Fruit fly (Drosophila melanogaster) whole organism, embryonic: Measurements from ENCODE around the gene eys.

Source experiments
- Abd-B ChIP-seq: fragments of 200-800 bp; sonication (Bioruptor generic); optimal IDR thresholded peaks from 2 replicates; lab custom pipeline; 2018; ENCODE audit warnings: missing biosample characterization, mild to moderate bottlenecking, missing genetic modification characterization, moderate library complexity
- BEAF-32 ChIP-seq: fragments of 200-800 bp; sonication (Bioruptor generic); optimal IDR thresholded peaks from 3 replicates; lab custom pipeline; 2017; ENCODE audit warnings: missing biosample characterization, missing genetic modification characterization, mild to moderate bottlenecking, moderate library complexity, missing genetic modification reagents
- CG10147 ChIP-seq: fragments of 200-800 bp; sonication (Bioruptor generic); optimal IDR thresholded peaks from 2 replicates; lab custom pipeline; 2019; ENCODE audit warnings: missing biosample characterization, mild to moderate bottlenecking, missing genetic modification characterization, moderate library complexity
- CG10274 ChIP-seq: fragments of 200-800 bp; sonication (Bioruptor generic); optimal IDR thresholded peaks from 3 replicates; lab custom pipeline; 2017; ENCODE audit warnings: missing biosample characterization, mild to moderate bottlenecking, missing genetic modification characterization
- CG11456 ChIP-seq: fragments of 200-800 bp; sonication (Bioruptor generic); IDR thresholded peaks from 3 replicates; pipeline ENCODE4 v1.3.6; 2022; ENCODE audit warnings: missing biosample characterization, missing genetic modification characterization
- CG13287 ChIP-seq: fragments of 200-800 bp; sonication (Bioruptor generic); IDR thresholded peaks from 2 replicates; pipeline ENCODE4 v1.3.6; 2022; ENCODE audit warnings: missing biosample characterization, missing genetic modification characterization; ENCODE audit not compliant: partially characterized antibody
- CG14050 ChIP-seq: fragments of 200-800 bp; sonication (Bioruptor generic); IDR thresholded peaks from 3 replicates; pipeline ENCODE4 v1.3.6; 2022; ENCODE audit warnings: missing biosample characterization, missing genetic modification characterization
- CG15073 ChIP-seq: fragments of 200-800 bp; sonication (Bioruptor generic); optimal IDR thresholded peaks from 2 replicates; lab custom pipeline; 2016; ENCODE audit warnings: missing biosample characterization, missing genetic modification characterization
- CG16779 ChIP-seq: fragments of 200-800 bp; sonication (Bioruptor generic); IDR thresholded peaks from 2 replicates; pipeline ENCODE4 v1.3.6; 2022; ENCODE audit warnings: missing biosample characterization, missing genetic modification characterization
- CG16813 ChIP-seq: fragments of 200-800 bp; sonication (Bioruptor generic); IDR thresholded peaks from 3 replicates; pipeline ENCODE4 v1.3.6; 2022; ENCODE audit warnings: missing biosample characterization, missing genetic modification characterization; ENCODE audit not compliant: partially characterized antibody
- CG18011 ChIP-seq: fragments of 200-800 bp; sonication (Bioruptor generic); optimal IDR thresholded peaks from 2 replicates; lab custom pipeline; 2017; ENCODE audit warnings: missing biosample characterization, missing genetic modification characterization, mild to moderate bottlenecking, moderate library complexity, missing genotype
- CG30431 ChIP-seq: fragments of 200-800 bp; sonication (Bioruptor generic); optimal IDR thresholded peaks from 2 replicates; lab custom pipeline; 2017; ENCODE audit warnings: missing biosample characterization, missing genetic modification characterization
- CG34422 ChIP-seq: fragments of 200-800 bp; sonication (Bioruptor generic); IDR thresholded peaks from 3 replicates; pipeline ENCODE4 v1.3.6; 2022; ENCODE audit warnings: missing biosample characterization, missing genetic modification characterization
- CG5953 ChIP-seq: fragments of 200-800 bp; sonication (Bioruptor generic); IDR thresholded peaks from 2 replicates; pipeline ENCODE4 v1.3.6; 2022; ENCODE audit warnings: missing biosample characterization, missing genetic modification characterization
- CG6765 ChIP-seq: fragments of 200-800 bp; sonication (Bioruptor generic); optimal IDR thresholded peaks from 3 replicates; lab custom pipeline; 2017; ENCODE audit warnings: missing biosample characterization, mild to moderate bottlenecking, missing genetic modification characterization
- CG7745 ChIP-seq: fragments of 200-800 bp; sonication (Bioruptor generic); optimal IDR thresholded peaks from 2 replicates; lab custom pipeline; 2018; ENCODE audit warnings: missing biosample characterization, mild to moderate bottlenecking, missing genetic modification characterization, moderate library complexity
- CG8290 ChIP-seq, 3 experiments: fragments of 200-800 bp; sonication (Bioruptor generic); optimal IDR thresholded peaks; 2 replicates each; lab custom pipeline; 2016 to 2019; ENCODE audit warnings: missing biosample characterization in 3 of 3, missing genetic modification characterization in 3 of 3, mild to moderate bottlenecking in 2 of 3, moderate library complexity in 1 of 3
- CG9932 ChIP-seq: fragments of 200-800 bp; sonication (Bioruptor generic); IDR thresholded peaks from 2 replicates; pipeline ENCODE4 v1.3.6; 2022; ENCODE audit warnings: missing biosample characterization, missing genetic modification characterization
- CoRest ChIP-seq: fragments of 200-800 bp; sonication (Bioruptor generic); optimal IDR thresholded peaks from 3 replicates; lab custom pipeline; 2018; ENCODE audit warnings: missing biosample characterization, mild to moderate bottlenecking, missing genetic modification characterization, moderate library complexity
- D ChIP-seq, 2 experiments: fragments of 200-800 bp in 1 of 2; fragments of >200 bp in 1 of 2; sonication (Bioruptor generic) in 1 of 2; optimal IDR thresholded peaks; 2 replicates in 1 of 2; 3 replicates in 1 of 2; lab custom pipeline; 2017; ENCODE audit warnings: mild to moderate bottlenecking in 1 of 2, missing biosample characterization in 1 of 2, missing genetic modification characterization in 1 of 2, missing genetic modification reagents in 1 of 2
- Dll ChIP-seq: fragments of 200-800 bp; sonication (Bioruptor generic); IDR thresholded peaks from 4 replicates; pipeline ENCODE4 v1.3.6; 2022; ENCODE audit warnings: missing biosample characterization, missing genetic modification characterization; ENCODE audit not compliant: partially characterized antibody
- Fer1 ChIP-seq: fragments of 200-800 bp; sonication (Bioruptor generic); optimal IDR thresholded peaks from 2 replicates; lab custom pipeline; 2017; ENCODE audit warnings: missing biosample characterization, mild to moderate bottlenecking, missing genetic modification characterization
- HLH3B ChIP-seq: fragments of 200-800 bp; sonication (Bioruptor generic); IDR thresholded peaks from 2 replicates; pipeline ENCODE4 v1.3.6; 2022; ENCODE audit warnings: missing biosample characterization, missing genetic modification characterization
- Meics ChIP-seq: fragments of 200-800 bp; sonication (Bioruptor generic); optimal IDR thresholded peaks from 2 replicates; lab custom pipeline; 2017; ENCODE audit warnings: missing biosample characterization, mild to moderate bottlenecking, missing genetic modification characterization
- Mrtf ChIP-seq: fragments of 200-800 bp; sonication (Bioruptor generic); IDR thresholded peaks from 3 replicates; pipeline ENCODE4 v1.3.6; 2022; ENCODE audit warnings: missing biosample characterization, missing genetic modification characterization
- Ptx1 ChIP-seq: fragments of 200-800 bp; sonication (Bioruptor generic); IDR thresholded peaks from 2 replicates; pipeline ENCODE4 v1.3.6; 2022; ENCODE audit warnings: missing biosample characterization, missing genetic modification characterization
- Rx ChIP-seq: fragments of 200-800 bp; sonication (Bioruptor generic); IDR thresholded peaks from 2 replicates; pipeline ENCODE4 v1.3.6; 2022; ENCODE audit warnings: missing biosample characterization, missing genetic modification characterization
- Spps ChIP-seq: fragments of 200-800 bp; sonication (Bioruptor generic); optimal IDR thresholded peaks from 2 replicates; lab custom pipeline; 2018; ENCODE audit warnings: missing biosample characterization, mild to moderate bottlenecking, missing genetic modification characterization
- al ChIP-seq: fragments of 200-800 bp; sonication (Bioruptor generic); IDR thresholded peaks from 2 replicates; pipeline ENCODE4 v1.3.6; 2022; ENCODE audit warnings: missing biosample characterization, missing genetic modification characterization
- ap ChIP-seq: fragments of 200-800 bp; sonication (Bioruptor generic); IDR thresholded peaks from 2 replicates; pipeline ENCODE4 v1.3.6; 2022; ENCODE audit warnings: missing biosample characterization, missing genetic modification characterization
- ato ChIP-seq: fragments of 200-800 bp; sonication (Bioruptor generic); IDR thresholded peaks from 2 replicates; pipeline ENCODE4 v1.3.6; 2022; ENCODE audit warnings: missing biosample characterization, missing genetic modification characterization; ENCODE audit not compliant: partially characterized antibody
- bab2 ChIP-seq: fragments of 200-800 bp; sonication (Bioruptor generic); optimal IDR thresholded peaks from 2 replicates; lab custom pipeline; 2016; ENCODE audit warnings: missing biosample characterization, missing genetic modification characterization
- chm ChIP-seq: fragments of 200-800 bp; sonication (Bioruptor generic); IDR thresholded peaks from 2 replicates; pipeline ENCODE4 v1.3.6; 2022; ENCODE audit warnings: missing biosample characterization, missing genetic modification characterization
- ci ChIP-seq: fragments of 200-800 bp; sonication (Bioruptor generic); IDR thresholded peaks from 3 replicates; pipeline ENCODE4 v1.3.6; 2022; ENCODE audit warnings: missing biosample characterization, missing genetic modification characterization
- danr ChIP-seq: fragments of 200-800 bp; sonication (Bioruptor generic); IDR thresholded peaks from 2 replicates; pipeline ENCODE4 v1.3.6; 2022; ENCODE audit warnings: missing biosample characterization, missing genetic modification characterization
- grn ChIP-seq: fragments of 200-800 bp; sonication (Bioruptor generic); optimal IDR thresholded peaks from 3 replicates; lab custom pipeline; 2017; ENCODE audit warnings: missing biosample characterization, missing genetic modification characterization
- her ChIP-seq: fragments of 200-800 bp; sonication (Bioruptor generic); optimal IDR thresholded peaks from 2 replicates; lab custom pipeline; 2016; ENCODE audit warnings: missing biosample characterization, missing genetic modification characterization
- insv ChIP-seq, 2 experiments: fragments of 200-800 bp; sonication (Bioruptor generic); optimal IDR thresholded peaks; 3 replicates each; lab custom pipeline; 2016 to 2018; ENCODE audit warnings: missing biosample characterization in 2 of 2, missing genetic modification characterization in 2 of 2
- jigr1 ChIP-seq: fragments of 200-800 bp; sonication (Bioruptor generic); IDR thresholded peaks from 3 replicates; pipeline ENCODE4 v1.3.6; 2022; ENCODE audit warnings: missing biosample characterization, missing genetic modification characterization
- lola ChIP-seq, 3 experiments: fragments of >200 bp in 2 of 3; fragments of 200-800 bp in 1 of 3; sonication (Bioruptor generic) in 1 of 3; optimal IDR thresholded peaks; 2 replicates each; lab custom pipeline; 2017 to 2019; ENCODE audit warnings: missing biosample characterization in 3 of 3, missing genetic modification characterization in 3 of 3, mild to moderate bottlenecking in 1 of 3, moderate library complexity in 1 of 3
- onecut ChIP-seq: fragments of 200-800 bp; sonication (Bioruptor generic); IDR thresholded peaks from 2 replicates; pipeline ENCODE4 v1.3.6; 2022; ENCODE audit warnings: missing biosample characterization, missing genetic modification characterization
- pb ChIP-seq: fragments of 200-800 bp; sonication (Bioruptor generic); optimal IDR thresholded peaks from 3 replicates; lab custom pipeline; 2016; ENCODE audit warnings: missing biosample characterization, missing genetic modification characterization
- pfk ChIP-seq: fragments of 200-800 bp; sonication (Bioruptor generic); optimal IDR thresholded peaks from 2 replicates; lab custom pipeline; 2018; ENCODE audit warnings: missing biosample characterization, mild to moderate bottlenecking, missing genetic modification characterization, moderate library complexity
- shn ChIP-seq: fragments of 200-800 bp; sonication (Bioruptor generic); optimal IDR thresholded peaks from 3 replicates; lab custom pipeline; 2016; ENCODE audit warnings: missing biosample characterization, missing genetic modification characterization
- slou ChIP-seq: fragments of 200-800 bp; sonication (Bioruptor generic); optimal IDR thresholded peaks from 3 replicates; lab custom pipeline; 2016; ENCODE audit warnings: missing biosample characterization, missing genetic modification characterization
- so ChIP-seq: fragments of 200-800 bp; sonication (Bioruptor generic); IDR thresholded peaks from 3 replicates; pipeline ENCODE4 v1.3.6; 2022; ENCODE audit warnings: missing biosample characterization, missing genetic modification characterization
- tll ChIP-seq, 2 experiments: fragments of 200-800 bp in 1 of 2; fragments of >200 bp in 1 of 2; sonication (Bioruptor generic) in 1 of 2; optimal IDR thresholded peaks; 2 replicates each; lab custom pipeline; 2017 to 2019; ENCODE audit warnings: missing biosample characterization in 2 of 2, missing genetic modification characterization in 2 of 2, mild to moderate bottlenecking in 1 of 2, moderate library complexity in 1 of 2
- ttk ChIP-seq: fragments of 200-800 bp; sonication (Bioruptor generic); IDR thresholded peaks from 2 replicates; pipeline ENCODE4 v2.1.2; 2022; ENCODE audit warnings: missing biosample characterization, missing genetic modification characterization
- usp ChIP-seq: fragments of >200 bp; optimal IDR thresholded peaks from 2 replicates; lab custom pipeline; 2017; ENCODE audit warnings: missing biosample characterization, missing genetic modification characterization

Gene eys

DNA sequence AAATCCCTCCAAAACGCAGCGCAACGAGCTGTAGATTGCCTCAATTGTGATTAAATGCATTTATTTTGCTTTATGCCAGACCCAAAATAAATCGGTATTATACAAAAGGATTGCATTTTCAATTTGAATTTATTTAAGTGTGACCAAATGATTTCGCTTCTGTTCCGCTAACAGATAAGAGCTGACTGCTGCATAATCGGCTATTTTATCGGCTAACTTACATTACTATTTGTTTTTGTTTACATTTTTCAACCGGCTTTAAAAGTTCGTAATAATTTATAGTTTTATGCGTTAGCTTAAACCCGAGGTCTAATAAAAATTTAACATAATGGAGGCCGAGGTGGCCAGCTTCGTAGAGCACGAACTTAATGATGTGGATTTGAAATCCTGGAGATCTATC lies 71.5 kb downstream of the eys start, which contains the start of gene PIG-Wa (continued):
- TF ChIP-seq CG10147 (GFP tag; lab: Kevin White, UChicago): no peak
- TF ChIP-seq CG11456 (GFP tag; lab: Robert Waterston, UW): no peak
- no peak for TF ChIP-seq ttk (GFP tag; lab: Robert Waterston, UW)
- TF ChIP-seq Meics: no peak
- TF ChIP-seq shn (GFP tag; lab: Kevin White, UChicago): no peak
- no peak for TF ChIP-seq al (GFP tag; lab: Robert Waterston, UW)
- TF ChIP-seq tll (GFP tag; optimal IDR thresholded peaks at IDR 0.05; lab: Kevin White, UChicago): no peak
- no peak for TF ChIP-seq Spps (tag; lab: Kevin White, UChicago)
- TF ChIP-seq Mrtf: no peak
- TF ChIP-seq CG5953 (GFP tag; lab: Robert Waterston, UW): no peak
- TF ChIP-seq lola (GFP tag; optimal IDR thresholded peaks at IDR 0.05; lab: Kevin White, UChicago): no peak
- TF ChIP-seq insv (GFP tag; optimal IDR thresholded peaks at IDR 0.05; lab: Kevin White, UChicago): no peak
- TF ChIP-seq CG16813 (GFP tag; lab: Robert Waterston, UW): peak; percentile 55; the same call in 2 of the 3 replicates
- TF ChIP-seq bab2 (GFP tag; lab: Kevin White, UChicago): no peak
- TF ChIP-seq ato: no peak
- no peak for TF ChIP-seq CG7745 (tag; lab: Kevin White, UChicago)
- TF ChIP-seq CG8290 (GFP tag; optimal IDR thresholded peaks at IDR 0.05; lab: Kevin White, UChicago): no peak
- TF ChIP-seq CG8290 (tag; optimal IDR thresholded peaks at IDR 0.05; lab: Kevin White, UChicago): peak in 1 of 2 experiments; percentile 18
- TF ChIP-seq CG16779 (GFP tag; lab: Robert Waterston, UW): no peak
- TF ChIP-seq slou (GFP tag; lab: Kevin White, UChicago): no peak
- no peak for TF ChIP-seq pb (GFP tag; lab: Kevin White, UChicago)
- TF ChIP-seq Fer1: no peak
- no peak for TF ChIP-seq her (GFP tag; lab: Kevin White, UChicago)
- TF ChIP-seq Dll (GFP tag; lab: Robert Waterston, UW): 0 out of 4 replicates have a peak, but pooled peaks have one; percentile 17
- TF ChIP-seq CG34422 (GFP tag; lab: Robert Waterston, UW): peak; percentile 76; the same call in 2 of the 3 replicates
- TF ChIP-seq grn (GFP tag; lab: Kevin White, UChicago): no peak
- TF ChIP-seq CG13287: peak; percentile 62
- no peak for TF ChIP-seq pfk (GFP tag; lab: Kevin White, UChicago)
- TF ChIP-seq D (optimal IDR thresholded peaks at IDR 0.05; lab: Kevin White, UChicago): no peak
- no peak for TF ChIP-seq D (GFP tag; optimal IDR thresholded peaks at IDR 0.05; lab: Kevin White, UChicago)
- TF ChIP-seq CG30431: no peak
- no peak for TF ChIP-seq CG9932 (GFP tag; lab: Robert Waterston, UW)
- TF ChIP-seq Abd-B (GFP tag; lab: Kevin White, UChicago): no peak
- TF ChIP-seq ap (GFP tag; lab: Robert Waterston, UW): no peak
- no peak for TF ChIP-seq onecut (GFP tag; lab: Robert Waterston, UW)
- no peak for TF ChIP-seq usp
- TF ChIP-seq CG10274 (GFP tag; lab: Kevin White, UChicago): no peak

dm6 chr2L:2385692-2386091 lies 74.2 kb downstream of the eys start, which contains the start of gene CG3557:
Gene CG3557 (minus strand): TSS chr2L:2385792.
- TF ChIP-seq so (GFP tag; lab: Robert Waterston, UW) (no peak), Ptx1 (GFP tag; lab: Robert Waterston, UW) (no peak), ci (GFP tag; lab: Robert Waterston, UW) (no peak), CG14050 (GFP tag; lab: Robert Waterston, UW) (no peak), CG6765 (GFP tag; lab: Kevin White, UChicago) (no peak), Spps (tag; lab: Kevin White, UChicago) (no peak), CG15073 (no peak), jigr1 (no peak), danr (GFP tag; lab: Robert Waterston, UW) (no peak), BEAF-32 (no peak), CoRest (tag; lab: Kevin White, UChicago) (no peak), HLH3B (GFP tag; lab: Robert Waterston, UW) (no peak), chm (GFP tag; lab: Robert Waterston, UW) (no peak), Rx (GFP tag; lab: Robert Waterston, UW) (no peak), CG18011 (GFP tag; lab: Kevin White, UChicago) (no peak)
